Fruit fly (Drosophila melanogaster) whole organism, embryonic: Measurements from ENCODE around the gene CG32793.
A peak's percentile ranks its signal among the peaks of the same experiment; 100 is the strongest.

Source experiments
- B-H2 ChIP-seq: fragments of 200-800 bp; sonication (Bioruptor generic); optimal IDR thresholded peaks from 2 replicates; lab custom pipeline; 2018; ENCODE audit warnings: missing biosample characterization, mild to moderate bottlenecking, missing genetic modification characterization
- C15 ChIP-seq: fragments of 200-800 bp; sonication (Bioruptor generic); IDR thresholded peaks from 3 replicates; pipeline ENCODE4 v1.3.6; 2022; ENCODE audit warnings: missing biosample characterization, missing genetic modification characterization
- CG10565 ChIP-seq: fragments of 200-800 bp; sonication (Bioruptor generic); optimal IDR thresholded peaks from 3 replicates; lab custom pipeline; 2016; ENCODE audit warnings: missing biosample characterization, mild to moderate bottlenecking, missing genetic modification characterization
- CG11085 ChIP-seq: fragments of 200-800 bp; sonication (Bioruptor generic); IDR thresholded peaks from 2 replicates; pipeline ENCODE4 v1.3.6; 2022; ENCODE audit warnings: missing biosample characterization, missing genetic modification characterization
- CG12071 ChIP-seq: fragments of 200-800 bp; sonication (Bioruptor generic); optimal IDR thresholded peaks from 3 replicates; lab custom pipeline; 2018; ENCODE audit warnings: missing biosample characterization, mild to moderate bottlenecking, missing genetic modification characterization
- CG15011 ChIP-seq: fragments of 200-800 bp; sonication (Bioruptor generic); optimal IDR thresholded peaks from 3 replicates; lab custom pipeline; 2018; ENCODE audit warnings: missing biosample characterization, mild to moderate bottlenecking, missing genetic modification characterization
- CG1603 ChIP-seq: fragments of 200-800 bp; sonication (Bioruptor generic); optimal IDR thresholded peaks from 2 replicates; lab custom pipeline; 2019; ENCODE audit warnings: missing biosample characterization, mild to moderate bottlenecking, missing genetic modification characterization, moderate library complexity
- CG17328 ChIP-seq: fragments of 200-800 bp; sonication (Bioruptor generic); IDR thresholded peaks from 2 replicates; pipeline ENCODE4 v1.3.6; 2022; ENCODE audit warnings: missing biosample characterization, missing genetic modification characterization
- CG1832 ChIP-seq: fragments of 200-800 bp; sonication (Bioruptor generic); optimal IDR thresholded peaks from 2 replicates; lab custom pipeline; 2017; ENCODE audit warnings: missing biosample characterization, mild to moderate bottlenecking, missing genetic modification characterization, inconsistent platforms
- CG18599 ChIP-seq: fragments of 200-800 bp; sonication (Bioruptor generic); optimal IDR thresholded peaks from 3 replicates; lab custom pipeline; 2017; ENCODE audit warnings: missing biosample characterization, missing genetic modification characterization, mild to moderate bottlenecking, moderate library complexity, missing genetic modification reagents
- CG34422 ChIP-seq: fragments of 200-800 bp; sonication (Bioruptor generic); IDR thresholded peaks from 3 replicates; pipeline ENCODE4 v1.3.6; 2022; ENCODE audit warnings: missing biosample characterization, missing genetic modification characterization
- CG9797 ChIP-seq: fragments of 200-800 bp; sonication (Bioruptor generic); optimal IDR thresholded peaks from 3 replicates; lab custom pipeline; 2018; ENCODE audit warnings: missing biosample characterization, mild to moderate bottlenecking, missing genetic modification characterization
- Doc2 ChIP-seq: fragments of 200-800 bp; sonication (Bioruptor generic); IDR thresholded peaks from 2 replicates; pipeline ENCODE4 v1.3.6; 2022; ENCODE audit warnings: missing biosample characterization, missing genetic modification characterization
- Dp ChIP-seq: fragments of 200-800 bp; sonication (Bioruptor generic); optimal IDR thresholded peaks from 2 replicates; lab custom pipeline; 2018; ENCODE audit warnings: missing biosample characterization, mild to moderate bottlenecking, missing genetic modification characterization, moderate library complexity
- Elba2 ChIP-seq: fragments of 200-800 bp; sonication (Bioruptor generic); optimal IDR thresholded peaks from 3 replicates; lab custom pipeline; 2016; ENCODE audit warnings: missing biosample characterization, missing genetic modification characterization
- HHEX ChIP-seq: fragments of 200-800 bp; sonication (Bioruptor generic); optimal IDR thresholded peaks from 3 replicates; lab custom pipeline; 2017; ENCODE audit warnings: missing biosample characterization, mild to moderate bottlenecking, missing genetic modification characterization, missing genetic modification reagents
- Hey ChIP-seq: fragments of 200-800 bp; sonication (Bioruptor generic); optimal IDR thresholded peaks from 3 replicates; lab custom pipeline; 2018; ENCODE audit warnings: missing biosample characterization, mild to moderate bottlenecking, missing genetic modification characterization
- Hmr ChIP-seq: fragments of 200-800 bp; sonication (Bioruptor generic); optimal IDR thresholded peaks from 3 replicates; lab custom pipeline; 2017; ENCODE audit warnings: mild to moderate bottlenecking, missing biosample characterization, missing genetic modification reagents, missing genetic modification characterization
- Hr3 ChIP-seq: fragments of 200-800 bp; sonication (Bioruptor generic); optimal IDR thresholded peaks from 3 replicates; lab custom pipeline; 2016; ENCODE audit warnings: missing biosample characterization, missing genetic modification characterization
- Lhr ChIP-seq: fragments of 200-800 bp; sonication (Bioruptor generic); optimal IDR thresholded peaks from 3 replicates; lab custom pipeline; 2017; ENCODE audit warnings: mild to moderate bottlenecking, missing biosample characterization, missing genetic modification reagents, missing genetic modification characterization
- MTF-1 ChIP-seq: fragments of 200-800 bp; sonication (Bioruptor generic); optimal IDR thresholded peaks from 2 replicates; lab custom pipeline; 2018; ENCODE audit warnings: missing biosample characterization, mild to moderate bottlenecking, missing genetic modification characterization, borderline replicate concordance
- Nf-YA ChIP-seq: fragments of 200-800 bp; sonication (Bioruptor generic); IDR thresholded peaks from 2 replicates; pipeline ENCODE4 v1.3.6; 2022; ENCODE audit warnings: missing biosample characterization, missing genetic modification characterization
- Oli ChIP-seq: fragments of 200-800 bp; sonication (Bioruptor generic); optimal IDR thresholded peaks from 2 replicates; lab custom pipeline; 2018; ENCODE audit warnings: missing biosample characterization, mild to moderate bottlenecking, missing genetic modification characterization, moderate library complexity
- Opbp ChIP-seq: fragments of 200-800 bp; sonication (Bioruptor generic); IDR thresholded peaks from 3 replicates; pipeline ENCODE4 v1.3.6; 2022; ENCODE audit warnings: missing biosample characterization, missing genetic modification characterization; ENCODE audit not compliant: partially characterized antibody
- Optix ChIP-seq: fragments of 200-800 bp; sonication (Bioruptor generic); IDR thresholded peaks from 3 replicates; pipeline ENCODE4 v1.3.6; 2022; ENCODE audit warnings: missing biosample characterization, missing genetic modification characterization
- Pdp1 ChIP-seq, 2 experiments: fragments of 200-800 bp; sonication (Bioruptor generic); optimal IDR thresholded peaks; 3 replicates each; lab custom pipeline; 2016; ENCODE audit warnings: missing biosample characterization in 2 of 2, missing genetic modification characterization in 2 of 2, mild to moderate bottlenecking in 1 of 2, moderate library complexity in 1 of 2
- Sox102F ChIP-seq: fragments of 200-800 bp; sonication (Bioruptor generic); optimal IDR thresholded peaks from 2 replicates; lab custom pipeline; 2018; ENCODE audit warnings: missing biosample characterization, mild to moderate bottlenecking, missing genetic modification characterization, moderate library complexity
- Stat92E ChIP-seq, 3 experiments: fragments of >200 bp in 2 of 3; fragments of 200-800 bp in 1 of 3; sonication (Bioruptor generic) in 1 of 3; optimal IDR thresholded peaks; 2 replicates each; lab custom pipeline; 2017 to 2019; ENCODE audit warnings: missing biosample characterization in 3 of 3, missing genetic modification characterization in 3 of 3, mild to moderate bottlenecking in 1 of 3, moderate library complexity in 1 of 3
- abd-A ChIP-seq: fragments of 200-800 bp; sonication (Bioruptor generic); optimal IDR thresholded peaks from 3 replicates; lab custom pipeline; 2019; ENCODE audit warnings: missing biosample characterization, mild to moderate bottlenecking, missing genetic modification characterization, moderate library complexity
- chn ChIP-seq: fragments of 200-800 bp; sonication (Bioruptor generic); optimal IDR thresholded peaks from 2 replicates; lab custom pipeline; 2016; ENCODE audit warnings: missing biosample characterization, missing genetic modification characterization
- dan ChIP-seq: fragments of 200-800 bp; sonication (Bioruptor generic); IDR thresholded peaks from 2 replicates; pipeline ENCODE4 v1.3.6; 2022; ENCODE audit warnings: missing biosample characterization, missing genetic modification characterization
- emc ChIP-seq: fragments of 200-800 bp; sonication (Bioruptor generic); optimal IDR thresholded peaks from 2 replicates; lab custom pipeline; 2016; ENCODE audit warnings: missing biosample characterization, missing genetic modification characterization
- fu2 ChIP-seq: fragments of 200-800 bp; sonication (Bioruptor generic); optimal IDR thresholded peaks from 2 replicates; lab custom pipeline; 2016; ENCODE audit warnings: missing biosample characterization, missing genetic modification characterization
- gcm ChIP-seq: fragments of 200-800 bp; sonication (Bioruptor generic); optimal IDR thresholded peaks from 2 replicates; lab custom pipeline; 2019; ENCODE audit warnings: missing biosample characterization, mild to moderate bottlenecking, missing genetic modification characterization, moderate library complexity
- hb ChIP-seq: fragments of 200-800 bp; sonication (Bioruptor generic); IDR thresholded peaks from 3 replicates; pipeline ENCODE4 v1.3.6; 2022; ENCODE audit warnings: missing biosample characterization, missing genetic modification characterization; ENCODE audit not compliant: partially characterized antibody
- klu ChIP-seq: fragments of 200-800 bp; sonication (Bioruptor generic); IDR thresholded peaks from 2 replicates; pipeline ENCODE4 v1.3.6; 2022; ENCODE audit warnings: missing biosample characterization, missing genetic modification characterization
- lov ChIP-seq, 2 experiments: fragments of 200-800 bp in 1 of 2; fragments of >200 bp in 1 of 2; sonication (Bioruptor generic) in 1 of 2; IDR thresholded peaks in 1 of 2; optimal IDR thresholded peaks in 1 of 2; 2 replicates in 1 of 2; 3 replicates in 1 of 2; pipeline versions ENCODE4 v1.3.6 to Lab custom; 2017 to 2022; ENCODE audit warnings: missing biosample characterization in 1 of 2, missing genetic modification characterization in 1 of 2
- p53 ChIP-seq: fragments of 200-800 bp; sonication (Bioruptor generic); optimal IDR thresholded peaks from 2 replicates; lab custom pipeline; 2016; ENCODE audit warnings: missing biosample characterization, missing genetic modification characterization
- pb ChIP-seq: fragments of 200-800 bp; sonication (Bioruptor generic); optimal IDR thresholded peaks from 3 replicates; lab custom pipeline; 2016; ENCODE audit warnings: missing biosample characterization, missing genetic modification characterization
- peb ChIP-seq: fragments of 200-800 bp; sonication (Bioruptor generic); IDR thresholded peaks from 2 replicates; pipeline ENCODE4 v1.3.6; 2022; ENCODE audit warnings: missing biosample characterization, missing genetic modification characterization
- phol ChIP-seq: fragments of 200-800 bp; sonication (Bioruptor generic); optimal IDR thresholded peaks from 3 replicates; lab custom pipeline; 2018; ENCODE audit warnings: missing biosample characterization, mild to moderate bottlenecking, missing genetic modification characterization, moderate library complexity
- pnt ChIP-seq: fragments of 200-800 bp; sonication (Bioruptor generic); optimal IDR thresholded peaks from 3 replicates; lab custom pipeline; 2016; ENCODE audit warnings: missing biosample characterization, missing genetic modification characterization
- prd ChIP-seq, 3 experiments: fragments of >200 bp in 2 of 3; fragments of 200-800 bp in 1 of 3; sonication (Bioruptor generic) in 1 of 3; optimal IDR thresholded peaks in 2 of 3; IDR thresholded peaks in 1 of 3; 2 replicates in 2 of 3; 3 replicates in 1 of 3; pipeline versions ENCODE4 v1.3.6 to Lab custom; 2017 to 2022; ENCODE audit warnings: missing biosample characterization in 1 of 3, missing genetic modification characterization in 1 of 3
- run ChIP-seq: fragments of 200-800 bp; sonication (Bioruptor generic); optimal IDR thresholded peaks from 3 replicates; lab custom pipeline; 2018; ENCODE audit warnings: missing biosample characterization, mild to moderate bottlenecking, missing genetic modification characterization
- sima ChIP-seq: fragments of 200-800 bp; sonication (Bioruptor generic); optimal IDR thresholded peaks from 2 replicates; lab custom pipeline; 2016; ENCODE audit warnings: missing biosample characterization, missing genetic modification characterization
- slbo ChIP-seq: fragments of 200-800 bp; sonication (Bioruptor generic); IDR thresholded peaks from 2 replicates; pipeline ENCODE4 v1.3.6; 2022; ENCODE audit warnings: missing biosample characterization, missing genetic modification characterization
- stc ChIP-seq: fragments of 200-800 bp; sonication (Bioruptor generic); IDR thresholded peaks from 2 replicates; pipeline ENCODE4 v1.3.6; 2022; ENCODE audit warnings: missing biosample characterization, missing genetic modification characterization
- toy ChIP-seq: fragments of 200-800 bp; sonication (Bioruptor generic); IDR thresholded peaks from 2 replicates; pipeline ENCODE4 v1.3.6; 2022; ENCODE audit warnings: missing biosample characterization, missing genetic modification characterization
- ttk ChIP-seq: fragments of 200-800 bp; sonication (Bioruptor generic); IDR thresholded peaks from 2 replicates; pipeline ENCODE4 v2.1.2; 2022; ENCODE audit warnings: missing biosample characterization, missing genetic modification characterization
- vvl ChIP-seq: fragments of 200-800 bp; sonication (Bioruptor generic); IDR thresholded peaks from 2 replicates; pipeline ENCODE4 v1.3.6; 2022; ENCODE audit warnings: missing biosample characterization, missing genetic modification characterization
- yki ChIP-seq: fragments of >200 bp; optimal IDR thresholded peaks from 3 replicates; lab custom pipeline; 2018

CG32793 gene

DNA sequence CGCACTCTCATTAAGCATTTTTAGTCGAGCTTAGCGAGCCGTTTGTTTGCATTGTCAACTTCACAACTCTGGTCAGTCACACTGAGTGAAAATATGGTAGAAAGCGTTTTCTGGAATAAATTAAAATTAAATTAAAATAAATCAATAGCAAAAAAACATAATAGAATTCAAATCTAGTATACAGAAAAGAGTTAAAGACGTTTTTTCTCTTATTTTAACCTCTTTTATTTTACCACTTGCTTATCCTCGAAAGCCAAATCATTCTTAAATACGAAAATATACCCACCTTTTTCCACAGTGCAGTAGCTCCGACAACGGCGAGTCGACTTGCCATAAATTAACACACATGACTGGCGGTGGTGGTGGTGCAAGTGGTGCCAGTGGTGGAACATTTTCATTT, 22.0 kb downstream of the CG32793 start (continued):
- no peak for TF ChIP-seq B-H2
- TF ChIP-seq CG11085: no peak
- no peak for TF ChIP-seq C15 (GFP tag; lab: Robert Waterston, UW)
- no peak for TF ChIP-seq ttk
- no peak for TF ChIP-seq dan (GFP tag; lab: Robert Waterston, UW)
- TF ChIP-seq Hr3 (GFP tag; lab: Kevin White, UChicago): no peak
- TF ChIP-seq peb (GFP tag; lab: Robert Waterston, UW): no peak
- TF ChIP-seq emc (GFP tag; lab: Kevin White, UChicago): no peak
- peak; percentile 43 for TF ChIP-seq phol
- no peak for TF ChIP-seq CG17328
- no peak for TF ChIP-seq lov (optimal IDR thresholded peaks at IDR 0.05; lab: Kevin White, UChicago)
- no peak for TF ChIP-seq lov (GFP tag; IDR thresholded peaks at IDR 0.05; lab: Robert Waterston, UW)
- TF ChIP-seq Stat92E (GFP tag; optimal IDR thresholded peaks at IDR 0.05; lab: Kevin White, UChicago): no peak
- peak; percentile 58 for TF ChIP-seq CG18599
- TF ChIP-seq Nf-YA (GFP tag; lab: Robert Waterston, UW): no peak
- TF ChIP-seq CG15011 (GFP tag; lab: Kevin White, UChicago): no peak
- no peak for TF ChIP-seq chn
- TF ChIP-seq Hey (tag; lab: Kevin White, UChicago): no peak
- no peak for TF ChIP-seq sima (GFP tag; lab: Kevin White, UChicago)
- TF ChIP-seq CG1603 (tag; lab: Kevin White, UChicago): no peak
- TF ChIP-seq fu2 (GFP tag; lab: Kevin White, UChicago): no peak
- no peak for TF ChIP-seq Lhr (GFP tag; lab: Kevin White, UChicago)
- TF ChIP-seq CG1832 (GFP tag; lab: Kevin White, UChicago): no peak
- peak; percentile 58 for TF ChIP-seq Sox102F (GFP tag; lab: Kevin White, UChicago)
- no peak for TF ChIP-seq abd-A (tag; lab: Kevin White, UChicago)
- TF ChIP-seq Dp: no peak
- TF ChIP-seq pnt (GFP tag; lab: Kevin White, UChicago): no peak
- no peak for TF ChIP-seq hb (GFP tag; lab: Robert Waterston, UW)
- TF ChIP-seq gcm (GFP tag; lab: Kevin White, UChicago): no peak
- TF ChIP-seq CG12071 (GFP tag; lab: Kevin White, UChicago): no peak
- no peak for TF ChIP-seq Pdp1 (GFP tag; optimal IDR thresholded peaks at IDR 0.05; lab: Kevin White, UChicago)
- TF ChIP-seq MTF-1 (GFP tag; lab: Kevin White, UChicago): no peak
- TF ChIP-seq Optix (GFP tag; lab: Robert Waterston, UW): no peak
- no peak for TF ChIP-seq Hmr (GFP tag; lab: Kevin White, UChicago)
- TF ChIP-seq pb (GFP tag; lab: Kevin White, UChicago): no peak
- TF ChIP-seq toy (GFP tag; lab: Robert Waterston, UW): no peak
- TF ChIP-seq Oli: no peak
- TF ChIP-seq slbo: no peak
- no peak for TF ChIP-seq Elba2
- TF ChIP-seq p53 (GFP tag; lab: Kevin White, UChicago): no peak
- TF ChIP-seq Opbp (GFP tag; lab: Robert Waterston, UW): no peak
- TF ChIP-seq run (tag; lab: Kevin White, UChicago): no peak
- no peak for TF ChIP-seq stc (GFP tag; lab: Robert Waterston, UW)
- TF ChIP-seq vvl (GFP tag; lab: Robert Waterston, UW): 0 out of 2 replicates have a peak, but pooled peaks have one; percentile 18
- no peak for TF ChIP-seq yki (lab: Kevin White, UChicago)
- no peak for TF ChIP-seq Doc2 (GFP tag; lab: Robert Waterston, UW)
- no peak for TF ChIP-seq klu
- TF ChIP-seq CG34422: no peak
- no peak for TF ChIP-seq CG9797 (GFP tag; lab: Kevin White, UChicago)
- TF ChIP-seq prd (optimal IDR thresholded peaks at IDR 0.05; lab: Kevin White, UChicago): no peak
- no peak for TF ChIP-seq prd (GFP tag; IDR thresholded peaks at IDR 0.05; lab: Robert Waterston, UW)
- TF ChIP-seq CG10565: no peak
- TF ChIP-seq HHEX (GFP tag; lab: Kevin White, UChicago): peak; percentile 11
